Comparison of ENCODE assay signal across 5 fruit fly cellular contexts in the genomic region with DNA sequence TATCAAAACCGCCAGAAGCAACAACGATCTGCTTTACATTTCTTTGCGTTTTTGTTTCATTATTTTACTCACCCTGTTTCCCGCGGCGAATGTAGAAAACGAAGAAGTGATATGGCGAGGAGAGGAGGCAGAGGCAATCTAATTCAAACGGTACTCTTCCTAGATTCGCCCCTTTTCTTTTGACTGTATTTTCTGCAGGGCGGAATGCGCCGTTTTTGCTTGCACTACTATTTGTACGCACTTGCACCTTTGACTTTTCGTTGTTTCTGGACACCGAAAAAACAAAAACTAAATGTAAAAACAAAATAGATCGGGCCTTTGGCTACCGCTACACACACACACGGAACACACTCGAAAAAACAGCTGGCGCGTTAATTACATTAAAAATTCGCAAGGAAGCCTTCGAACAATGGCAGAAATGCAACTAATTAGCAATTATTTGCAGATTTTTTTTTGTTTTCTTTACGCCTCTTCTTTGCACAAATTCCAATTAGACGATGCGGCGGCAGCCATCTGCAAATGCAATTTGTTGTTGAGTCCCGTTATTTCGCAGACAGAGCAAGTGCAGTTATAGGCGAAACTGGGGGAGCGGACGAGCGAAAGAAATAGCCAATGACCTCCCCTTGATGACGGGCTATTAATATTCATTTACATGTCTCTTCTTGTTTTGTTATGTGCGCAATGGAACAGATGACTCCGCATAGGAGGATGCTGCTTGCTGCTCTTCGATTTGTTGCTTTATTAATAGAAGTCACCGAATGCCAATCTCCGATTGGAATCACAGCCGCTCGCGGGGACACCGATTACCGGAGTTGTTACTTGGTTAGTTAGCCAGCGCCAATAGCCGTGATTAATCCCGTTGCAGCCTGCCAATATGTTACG.
A peak's percentile ranks its signal among the peaks of the same experiment; 100 is the strongest.
TF ChIP-seq lines count a peak whose summit lies in the region.

No protein-coding gene starts in this region.

- no peak for TF ChIP-seq CTCF in whole organism, embryonic (GFP tag; optimal IDR thresholded peaks at IDR 0.05; lab: Kevin White, UChicago)

TF ChIP-seq in whole organism, adult, 20 proteins besides CTCF, POLR2A, EP300 and RAD21:
- TF ChIP-seq pad (GFP tag; optimal IDR thresholded peaks at IDR 0.05; lab: Kevin White, UChicago) (peak; percentile 94), ovo (GFP tag; optimal IDR thresholded peaks at IDR 0.05; lab: Kevin White, UChicago) (peak; percentile 82), CG11617 (GFP tag; optimal IDR thresholded peaks at IDR 0.05; lab: Kevin White, UChicago) (no peak)

TF ChIP-seq in whole organism, embryonic, 481 proteins besides CTCF, POLR2A, EP300 and RAD21:
- TF ChIP-seq eve (GFP tag; optimal IDR thresholded peaks at IDR 0.05; lab: Kevin White, UChicago) (no peak), cad (GFP tag; optimal IDR thresholded peaks at IDR 0.05; lab: Kevin White, UChicago) (no peak), croc (GFP tag; conservative IDR thresholded peaks at IDR 0.05; lab: Robert Waterston, UW) (no peak), chm (GFP tag; IDR thresholded peaks at IDR 0.05; lab: Robert Waterston, UW) (0 out of 2 replicates have a peak, but pooled peaks have one; percentile 22), zf30C (GFP tag; optimal IDR thresholded peaks at IDR 0.05; lab: Kevin White, UChicago) (peak; percentile 47), CG3995 (GFP tag; optimal IDR thresholded peaks at IDR 0.05; lab: Kevin White, UChicago) (peak; percentile 74), tll (GFP tag; optimal IDR thresholded peaks at IDR 0.05; lab: Kevin White, UChicago) (no peak), sim (GFP tag; IDR thresholded peaks at IDR 0.05; lab: Robert Waterston, UW) (no peak), CG15479 (GFP tag; optimal IDR thresholded peaks at IDR 0.05; lab: Kevin White, UChicago) (peak; percentile 44), insv (GFP tag; optimal IDR thresholded peaks at IDR 0.05; lab: Kevin White, UChicago) (peak; percentile 34 to 84), Med (GFP tag; lab: Kevin White, UChicago) (peak; percentile 5), en (GFP tag; optimal IDR thresholded peaks at IDR 0.05; lab: Kevin White, UChicago) (no peak), emc (GFP tag; optimal IDR thresholded peaks at IDR 0.05; lab: Kevin White, UChicago) (no peak), CG7556 (GFP tag; optimal IDR thresholded peaks at IDR 0.05; lab: Kevin White, UChicago) (no peak), crol (GFP tag; IDR thresholded peaks at IDR 0.05; lab: Robert Waterston, UW) (no peak), CG4404 (GFP tag; IDR thresholded peaks at IDR 0.05; lab: Robert Waterston, UW) (no peak)
TF ChIP-seq in whole organism, embryonic: peak in this region for 6.

TF ChIP-seq in whole organism, prepupa, 60 proteins besides CTCF, POLR2A, EP300 and RAD21:
- no peak for TF ChIP-seq CG10631 (GFP tag; optimal IDR thresholded peaks at IDR 0.05; lab: Kevin White, UChicago)
- peak; percentile 24 for TF ChIP-seq CG32006 (GFP tag; optimal IDR thresholded peaks at IDR 0.05; lab: Kevin White, UChicago)
- TF ChIP-seq Gug (GFP tag; IDR thresholded peaks at IDR 0.05; lab: Robert Waterston, UW) = no peak
- TF ChIP-seq Hr4 (GFP tag; optimal IDR thresholded peaks at IDR 0.05; lab: Kevin White, UChicago) = peak; percentile 33
- no peak for TF ChIP-seq Sox14 (GFP tag; optimal IDR thresholded peaks at IDR 0.05; lab: Kevin White, UChicago)
- TF ChIP-seq ss (GFP tag; optimal IDR thresholded peaks at IDR 0.05; lab: Kevin White, UChicago) = no peak
- TF ChIP-seq CG8119 (GFP tag; IDR thresholded peaks at IDR 0.05; lab: Robert Waterston, UW) = peak; percentile 41; the same call in 1 of the 3 replicates
- TF ChIP-seq svp (GFP tag; lab: Kevin White, UChicago) = peak; percentile 61
- no peak for TF ChIP-seq CG10669 (GFP tag; optimal IDR thresholded peaks at IDR 0.05; lab: Kevin White, UChicago)
- no peak for TF ChIP-seq CG16779 (tag; optimal IDR thresholded peaks at IDR 0.05; lab: Kevin White, UChicago)
- peak; percentile 22; the same call in 1 of the 2 replicates for TF ChIP-seq CG15336 (GFP tag; IDR thresholded peaks at IDR 0.05; lab: Robert Waterston, UW)

TF ChIP-seq in whole organism, pupa, 21 proteins besides CTCF, POLR2A, EP300 and RAD21:
- TF ChIP-seq CG15710 (tag; optimal IDR thresholded peaks at IDR 0.05; lab: Kevin White, UChicago) (no peak), EcR (GFP tag; optimal IDR thresholded peaks at IDR 0.05; lab: Kevin White, UChicago) (peak; percentile 91), CG13204 (GFP tag; optimal IDR thresholded peaks at IDR 0.05; lab: Kevin White, UChicago) (no peak), fd96Ca (GFP tag; IDR thresholded peaks at IDR 0.05; lab: Robert Waterston, UW) (peak; percentile 29; the same call in 1 of the 3 replicates), CG14655 (GFP tag; optimal IDR thresholded peaks at IDR 0.05; lab: Kevin White, UChicago) (no peak), CG32121 (GFP tag; IDR thresholded peaks at IDR 0.05; lab: Robert Waterston, UW) (no peak), Ets98B (GFP tag; IDR thresholded peaks at IDR 0.05; lab: Robert Waterston, UW) (peak; percentile 22; the same call in 1 of the 2 replicates), Snoo (tag; optimal IDR thresholded peaks at IDR 0.05; lab: Kevin White, UChicago) (no peak), CG17806 (tag; optimal IDR thresholded peaks at IDR 0.05; lab: Kevin White, UChicago) (no peak), CG8159 (tag; optimal IDR thresholded peaks at IDR 0.05; lab: Kevin White, UChicago) (no peak)

TF ChIP-seq in whole organism, wandering third instar larva, 38 proteins besides CTCF, POLR2A, EP300 and RAD21:
- TF ChIP-seq N (GFP tag; optimal IDR thresholded peaks at IDR 0.05; lab: Kevin White, UChicago) (peak; percentile 11), Hnf4 (GFP tag; optimal IDR thresholded peaks at IDR 0.05; lab: Kevin White, UChicago) (no peak), lola (GFP tag; optimal IDR thresholded peaks at IDR 0.05; lab: Kevin White, UChicago) (no peak), CG32264 (GFP tag; optimal IDR thresholded peaks at IDR 0.05; lab: Kevin White, UChicago) (no peak), Dif (GFP tag; optimal IDR thresholded peaks at IDR 0.05; lab: Kevin White, UChicago; ENCODE audit: partially characterized antibody) (no peak), Sp1 (GFP tag; optimal IDR thresholded peaks at IDR 0.05; lab: Kevin White, UChicago) (no peak)
